Worm (Caenorhabditis elegans) whole organism, late embryonic: ENCODE data around the gene H35B03.2.
A peak's percentile ranks its signal among the peaks of the same experiment; 100 is the strongest.

Experiments used
- C08G9.2 ChIP-seq: sonication (generic microtip); optimal IDR thresholded peaks from 2 replicates; lab custom pipeline; 2016; ENCODE audit warnings: mild to moderate bottlenecking, missing genetic modification characterization, moderate library complexity, missing compliant biosample characterization
- C38D4.7 ChIP-seq: fragments of 200-800 bp; sonication (Bioruptor generic); optimal IDR thresholded peaks from 2 replicates; lab custom pipeline; 2018; ENCODE audit warnings: mild to moderate bottlenecking, missing genetic modification characterization, moderate library complexity, missing compliant biosample characterization
- F13H6.1 ChIP-seq: sonication (generic microtip); optimal IDR thresholded peaks from 2 replicates; lab custom pipeline; 2016; ENCODE audit warnings: missing genetic modification characterization, missing compliant biosample characterization
- K09A11.1 ChIP-seq: sonication (generic microtip); optimal IDR thresholded peaks from 2 replicates; lab custom pipeline; 2017; ENCODE audit warnings: antibody characterized with exemption, mild to moderate bottlenecking, missing genetic modification characterization, missing compliant biosample characterization; ENCODE audit not compliant: insufficient read depth
- ama-1 ChIP-seq: fragments of 150-350 bp; optimal IDR thresholded peaks from 2 replicates; lab custom pipeline; 2014
- ceh-14 ChIP-seq: sonication (generic microtip); optimal IDR thresholded peaks from 2 replicates; lab custom pipeline; 2016; ENCODE audit warnings: missing genotype, missing genetic modification characterization, missing compliant biosample characterization
- ceh-18 ChIP-seq: sonication (generic microtip); optimal IDR thresholded peaks from 2 replicates; lab custom pipeline; 2016; ENCODE audit warnings: missing genetic modification characterization, missing compliant biosample characterization
- ceh-19 ChIP-seq: fragments of 200-800 bp; sonication (Bioruptor generic); optimal IDR thresholded peaks from 2 replicates; lab custom pipeline; 2018; ENCODE audit warnings: mild to moderate bottlenecking, missing genetic modification characterization, missing compliant biosample characterization
- ceh-22 ChIP-seq: sonication (generic microtip); optimal IDR thresholded peaks from 2 replicates; lab custom pipeline; 2017; ENCODE audit warnings: missing biosample characterization, missing genetic modification characterization
- ceh-34 ChIP-seq: sonication (generic microtip); optimal IDR thresholded peaks from 2 replicates; lab custom pipeline; 2016; ENCODE audit warnings: mild to moderate bottlenecking, missing genetic modification characterization, missing compliant biosample characterization
- ceh-45 ChIP-seq: fragments of 200-800 bp; sonication (Bioruptor generic); IDR thresholded peaks from 2 replicates; pipeline ENCODE4 v1.3.6; 2022; ENCODE audit warnings: missing genetic modification reagents, missing genetic modification characterization, missing compliant biosample characterization
- ceh-9 ChIP-seq: sonication (generic microtip); optimal IDR thresholded peaks from 2 replicates; lab custom pipeline; 2016; ENCODE audit warnings: mild to moderate bottlenecking, missing genetic modification characterization, inconsistent platforms, missing compliant biosample characterization
- dmd-4 ChIP-seq: sonication (generic microtip); optimal IDR thresholded peaks from 2 replicates; lab custom pipeline; 2016; ENCODE audit warnings: borderline replicate concordance, missing genetic modification characterization, missing compliant biosample characterization
- elt-2 ChIP-seq: sonication (generic microtip); optimal IDR thresholded peaks from 2 replicates; lab custom pipeline; 2016; ENCODE audit warnings: missing genetic modification reagents, missing genetic modification characterization, missing compliant biosample characterization
- elt-4 ChIP-seq: sonication (generic microtip); optimal IDR thresholded peaks from 2 replicates; lab custom pipeline; 2016; ENCODE audit warnings: missing genetic modification characterization, missing compliant biosample characterization
- eyg-1 ChIP-seq: sonication (generic microtip); optimal IDR thresholded peaks from 2 replicates; lab custom pipeline; 2016; ENCODE audit warnings: missing genotype, missing genetic modification characterization, missing compliant biosample characterization
- fax-1 ChIP-seq: sonication (generic microtip); optimal IDR thresholded peaks from 2 replicates; lab custom pipeline; 2016; ENCODE audit warnings: missing genotype, missing genetic modification characterization, missing compliant biosample characterization
- fkh-6 ChIP-seq: sonication (generic microtip); optimal IDR thresholded peaks from 2 replicates; lab custom pipeline; 2016; ENCODE audit warnings: missing genetic modification characterization, missing compliant biosample characterization
- hlh-30 ChIP-seq: sonication (generic microtip); optimal IDR thresholded peaks from 2 replicates; lab custom pipeline; 2017; ENCODE audit warnings: antibody characterized with exemption, missing genetic modification characterization, missing compliant biosample characterization; ENCODE audit not compliant: insufficient read depth
- hlh-8 ChIP-seq: sonication (generic microtip); optimal IDR thresholded peaks from 2 replicates; lab custom pipeline; 2016; ENCODE audit warnings: missing genotype, missing genetic modification characterization, missing compliant biosample characterization
- lim-6 ChIP-seq: sonication (generic microtip); optimal IDR thresholded peaks from 2 replicates; lab custom pipeline; 2016; ENCODE audit warnings: missing genetic modification characterization, missing compliant biosample characterization
- madf-2 ChIP-seq: sonication (generic microtip); optimal IDR thresholded peaks from 2 replicates; lab custom pipeline; 2017; ENCODE audit warnings: missing genetic modification characterization, missing compliant biosample characterization
- nfya-1 ChIP-seq: sonication (generic microtip); optimal IDR thresholded peaks from 2 replicates; lab custom pipeline; 2017; ENCODE audit warnings: missing genetic modification characterization, mild to moderate bottlenecking, missing compliant biosample characterization, antibody characterized with exemption, moderate library complexity
- nhr-11 ChIP-seq: fragments of 150-350 bp; optimal IDR thresholded peaks from 2 replicates; lab custom pipeline; 2014; ENCODE audit warnings: missing biosample characterization, missing genetic modification characterization
- nhr-232 ChIP-seq: sonication (generic microtip); optimal IDR thresholded peaks from 2 replicates; lab custom pipeline; 2016; ENCODE audit warnings: missing genetic modification characterization, missing compliant biosample characterization
- npax-4 ChIP-seq: sonication (generic microtip); optimal IDR thresholded peaks from 2 replicates; lab custom pipeline; 2016; ENCODE audit warnings: missing genetic modification characterization, missing compliant biosample characterization
- pqm-1 ChIP-seq: sonication (generic microtip); optimal IDR thresholded peaks from 2 replicates; lab custom pipeline; 2016; ENCODE audit warnings: missing genetic modification characterization, missing compliant biosample characterization
- pros-1 ChIP-seq: fragments of 150-350 bp; optimal IDR thresholded peaks from 2 replicates; lab custom pipeline; 2014; ENCODE audit warnings: missing biosample characterization, missing genetic modification reagents, missing genetic modification characterization
- rnt-1 ChIP-seq: sonication (generic microtip); optimal IDR thresholded peaks from 2 replicates; lab custom pipeline; 2016; ENCODE audit warnings: missing genetic modification characterization, missing compliant biosample characterization
- sox-2 ChIP-seq: fragments of 200-800 bp; sonication (Bioruptor generic); IDR thresholded peaks from 2 replicates; pipeline ENCODE4 v1.3.6; 2022; ENCODE audit warnings: missing genetic modification reagents, missing genetic modification characterization, missing compliant biosample characterization
- sox-4 ChIP-seq: sonication (generic microtip); optimal IDR thresholded peaks from 2 replicates; lab custom pipeline; 2017; ENCODE audit warnings: mild to moderate bottlenecking, missing genetic modification characterization, inconsistent platforms, missing compliant biosample characterization
- tbx-2 ChIP-seq: sonication (generic microtip); optimal IDR thresholded peaks from 2 replicates; lab custom pipeline; 2016; ENCODE audit warnings: missing genetic modification characterization, missing compliant biosample characterization
- tbx-7 ChIP-seq: sonication (generic microtip); optimal IDR thresholded peaks from 2 replicates; lab custom pipeline; 2016; ENCODE audit warnings: missing genotype, missing genetic modification characterization, missing compliant biosample characterization
- ttx-3 ChIP-seq: sonication (generic microtip); optimal IDR thresholded peaks from 2 replicates; lab custom pipeline; 2016; ENCODE audit warnings: missing genetic modification reagents, missing genetic modification characterization, missing compliant biosample characterization
- unc-42 ChIP-seq: sonication (generic microtip); optimal IDR thresholded peaks from 2 replicates; lab custom pipeline; 2016; ENCODE audit warnings: missing genotype, missing genetic modification characterization, missing compliant biosample characterization
- unc-55 ChIP-seq: sonication (generic microtip); optimal IDR thresholded peaks from 2 replicates; lab custom pipeline; 2017; ENCODE audit warnings: missing biosample characterization, missing genetic modification reagents, missing genetic modification characterization
- unc-86 ChIP-seq: sonication (generic microtip); optimal IDR thresholded peaks from 2 replicates; lab custom pipeline; 2016; ENCODE audit warnings: missing genetic modification characterization, missing compliant biosample characterization

H35B03.2 gene

DNA sequence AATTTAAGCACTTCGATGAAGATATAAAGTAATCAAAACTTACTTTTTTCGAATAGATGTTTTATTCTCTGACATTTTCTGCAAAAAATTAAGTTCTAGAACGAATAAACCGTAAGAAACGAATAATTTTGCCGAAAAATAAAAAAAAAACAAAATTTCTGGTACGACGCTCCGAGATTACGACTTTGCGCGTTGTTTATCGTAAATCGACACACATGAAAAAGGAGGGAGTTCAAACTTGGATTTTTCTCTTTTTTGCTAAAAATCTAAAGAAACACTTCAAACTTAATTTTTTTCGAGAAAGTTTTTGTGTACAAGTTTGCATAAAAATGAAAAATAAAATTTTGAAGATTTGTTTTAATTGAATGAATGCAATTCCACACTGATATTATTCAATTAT, at the start of gene H35B03.2:
H35B03.2 (minus strand) TSS at position 78 of the 400 bp plus-strand sequence.
- TF ChIP-seq elt-4 (tag; lab: Kevin White, UChicago) (no peak), K09A11.1 (tag; lab: Kevin White, UChicago) (peak; percentile 23), unc-55 (GFP tag; lab: Kevin White, UChicago) (no peak), fkh-6 (tag; lab: Kevin White, UChicago) (no peak), lim-6 (tag; lab: Kevin White, UChicago) (no peak), nfya-1 (tag; lab: Kevin White, UChicago) (peak; percentile 65), ceh-9 (tag; lab: Kevin White, UChicago) (no peak), sox-4 (tag; lab: Kevin White, UChicago) (no peak), ceh-18 (tag; lab: Kevin White, UChicago) (no peak), fax-1 (no peak), ceh-34 (no peak), hlh-8 (tag; lab: Kevin White, UChicago) (no peak), C38D4.7 (GFP tag; lab: Kevin White, UChicago) (no peak), rnt-1 (tag; lab: Kevin White, UChicago) (no peak), unc-86 (tag; lab: Kevin White, UChicago) (no peak), ceh-22 (no peak)

DNA sequence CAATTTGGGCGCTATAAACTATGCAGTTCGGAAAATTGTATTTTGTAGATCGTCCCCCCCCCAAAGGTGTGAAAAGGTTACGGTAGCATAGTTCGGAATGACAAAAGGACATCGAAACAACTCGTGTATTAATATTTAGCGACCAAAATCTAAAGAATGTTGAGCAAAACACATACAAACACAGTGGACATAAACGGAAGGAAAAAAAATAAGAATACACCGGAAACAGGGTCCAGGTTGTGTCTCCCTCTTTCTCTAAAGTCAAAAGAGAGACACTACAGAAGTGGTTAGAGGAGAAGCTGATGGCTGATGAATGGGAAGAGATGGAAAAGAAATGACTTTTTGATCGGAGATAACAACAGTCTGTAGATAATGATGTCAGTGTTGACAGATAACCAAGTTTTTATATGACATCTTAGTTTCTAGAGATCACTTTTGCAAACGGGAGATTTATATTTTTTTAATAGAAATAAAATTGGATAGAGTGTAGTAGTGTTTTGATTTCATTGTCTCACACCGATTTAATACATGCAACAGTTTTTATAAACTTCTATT, 48.8 kb upstream of the H35B03.2 start:
- TF ChIP-seq pros-1 (tag; lab: Kevin White, UChicago) = no peak
- no peak for TF ChIP-seq F13H6.1
- no peak for TF ChIP-seq ceh-45 (GFP tag; lab: Robert Waterston, UW)
- TF ChIP-seq madf-2 = no peak
- no peak for TF ChIP-seq ceh-22
- no peak for TF ChIP-seq ceh-14 (tag; lab: Kevin White, UChicago)
- no peak for TF ChIP-seq sox-4 (tag; lab: Kevin White, UChicago)
- no peak for TF ChIP-seq sox-2 (GFP tag; lab: Robert Waterston, UW)
- TF ChIP-seq eyg-1 (tag; lab: Kevin White, UChicago) = no peak
- TF ChIP-seq fax-1 = no peak
- TF ChIP-seq nhr-232 (tag; lab: Kevin White, UChicago) = no peak
- no peak for TF ChIP-seq unc-42
- TF ChIP-seq C38D4.7 (GFP tag; lab: Kevin White, UChicago) = no peak
- TF ChIP-seq K09A11.1 (tag; lab: Kevin White, UChicago) = no peak
- no peak for TF ChIP-seq npax-4 (tag; lab: Kevin White, UChicago)
- TF ChIP-seq, all 69 proteins: peak for 0

DNA sequence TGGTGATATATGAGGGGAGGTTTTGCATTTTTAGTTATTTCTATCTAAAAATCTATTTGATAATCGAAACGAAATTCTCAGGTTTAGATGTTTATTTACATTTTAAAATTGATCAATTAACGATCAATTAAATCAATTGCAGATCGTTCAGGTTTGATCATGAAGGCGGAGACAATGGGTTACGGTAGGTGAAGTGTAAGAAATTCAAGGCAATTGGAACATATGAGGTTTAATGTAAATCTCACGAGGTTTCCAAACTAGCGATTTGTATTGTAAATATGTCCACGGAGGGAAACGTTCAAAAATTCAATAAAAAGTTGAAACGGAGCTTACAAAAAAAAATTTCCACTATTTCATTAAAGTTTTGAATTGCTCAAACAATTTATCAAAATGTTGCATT, 48.1 kb upstream of the H35B03.2 start:
- TF ChIP-seq tbx-7 (tag; lab: Kevin White, UChicago) (no peak), ttx-3 (tag; lab: Kevin White, UChicago) (no peak), dmd-4 (tag; lab: Kevin White, UChicago) (no peak), hlh-30 (tag; lab: Kevin White, UChicago) (no peak), unc-42 (no peak), hlh-8 (tag; lab: Kevin White, UChicago) (no peak)
- TF ChIP-seq, all 69 proteins: peak for 0

DNA sequence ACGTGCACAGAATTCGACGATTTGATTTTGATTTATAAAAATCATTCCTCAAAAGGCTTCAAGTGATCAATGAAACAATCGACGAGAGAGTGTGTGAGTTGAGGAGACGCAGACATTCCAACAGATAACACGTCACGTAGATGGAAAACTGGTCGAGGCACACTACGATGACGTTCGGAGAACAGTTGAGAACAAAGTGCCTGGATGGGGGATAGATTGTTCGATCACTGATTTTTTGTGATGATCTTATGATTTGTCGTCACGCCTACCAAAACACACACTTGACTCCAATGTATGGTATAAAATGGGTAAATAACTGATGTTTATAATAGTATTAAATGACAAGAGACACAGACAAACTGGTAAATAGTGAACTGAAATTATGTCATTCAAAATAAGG, 46.9 kb upstream of the H35B03.2 start:
- no peak for TF ChIP-seq nhr-11 (tag; lab: Kevin White, UChicago)
- no peak for TF ChIP-seq C08G9.2 (tag; lab: Kevin White, UChicago)
- no peak for TF ChIP-seq pqm-1 (tag; lab: Kevin White, UChicago)
- TF ChIP-seq sox-2 (GFP tag; lab: Robert Waterston, UW) = no peak
- TF ChIP-seq ceh-14 (tag; lab: Kevin White, UChicago) = no peak
- TF ChIP-seq, all 69 proteins: peak for 0

DNA sequence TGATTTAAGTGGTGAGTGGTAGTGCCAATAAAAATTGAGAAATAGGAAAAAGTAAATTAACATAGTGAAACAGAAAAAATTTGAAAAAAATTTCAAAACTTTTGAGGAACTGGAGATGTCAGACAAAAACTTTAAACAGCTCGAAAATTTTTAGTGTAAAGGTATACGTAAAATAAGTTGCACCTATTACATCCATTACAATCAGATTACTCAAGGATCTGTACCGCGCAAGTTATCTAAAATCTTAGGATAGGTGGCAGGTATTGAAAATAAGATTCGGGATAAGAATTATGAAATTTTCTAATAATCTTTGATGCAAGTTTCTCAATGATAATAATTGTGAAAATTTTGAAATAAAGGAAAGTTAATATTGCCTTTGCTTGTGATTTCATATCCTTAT, 35.3 kb upstream of the H35B03.2 start:
- no peak for TF ChIP-seq ceh-9 (tag; lab: Kevin White, UChicago)
- no peak for TF ChIP-seq elt-2 (tag; lab: Kevin White, UChicago)
- TF ChIP-seq nhr-11 (tag; lab: Kevin White, UChicago) = no peak
- no peak for TF ChIP-seq ama-1
- no peak for TF ChIP-seq ceh-19 (GFP tag; lab: Kevin White, UChicago)
- no peak for TF ChIP-seq ceh-14 (tag; lab: Kevin White, UChicago)
- no peak for TF ChIP-seq elt-4 (tag; lab: Kevin White, UChicago)
- no peak for TF ChIP-seq ceh-45 (GFP tag; lab: Robert Waterston, UW)
- no peak for TF ChIP-seq tbx-2
